Fruit fly (Drosophila melanogaster) whole organism, embryonic: ENCODE measurements around the gene CG12594.

Experiments
- ATbp ChIP-seq: fragments of 200-800 bp; sonication (Bioruptor generic); optimal IDR thresholded peaks from 2 replicates; lab custom pipeline; 2017; ENCODE audit warnings: missing biosample characterization, mild to moderate bottlenecking, missing genetic modification characterization, missing genetic modification reagents
- Abd-B ChIP-seq: fragments of 200-800 bp; sonication (Bioruptor generic); optimal IDR thresholded peaks from 2 replicates; lab custom pipeline; 2018; ENCODE audit warnings: missing biosample characterization, mild to moderate bottlenecking, missing genetic modification characterization, moderate library complexity
- B-H1 ChIP-seq: fragments of 200-800 bp; sonication (Bioruptor generic); IDR thresholded peaks from 3 replicates; pipeline ENCODE4 v1.3.6; 2022; ENCODE audit warnings: missing biosample characterization, missing genetic modification characterization
- CG10267 ChIP-seq: fragments of 200-800 bp; sonication (Bioruptor generic); optimal IDR thresholded peaks from 2 replicates; lab custom pipeline; 2018; ENCODE audit warnings: missing biosample characterization, mild to moderate bottlenecking, missing genetic modification characterization, moderate library complexity
- CG10543 ChIP-seq: fragments of 200-800 bp; sonication (Bioruptor generic); optimal IDR thresholded peaks from 3 replicates; lab custom pipeline; 2017; ENCODE audit warnings: missing biosample characterization, mild to moderate bottlenecking, missing genetic modification characterization, moderate library complexity
- CG12219 ChIP-seq: fragments of 200-800 bp; sonication (Bioruptor generic); optimal IDR thresholded peaks from 3 replicates; lab custom pipeline; 2018; ENCODE audit warnings: missing biosample characterization, mild to moderate bottlenecking, missing genetic modification characterization
- CG13424 ChIP-seq: fragments of 200-800 bp; sonication (Bioruptor generic); optimal IDR thresholded peaks from 2 replicates; lab custom pipeline; 2019; ENCODE audit warnings: missing biosample characterization, mild to moderate bottlenecking, missing genetic modification characterization, moderate library complexity
- CG15269 ChIP-seq: fragments of 200-800 bp; sonication (Bioruptor generic); optimal IDR thresholded peaks from 2 replicates; lab custom pipeline; 2018; ENCODE audit warnings: missing biosample characterization, mild to moderate bottlenecking, missing genetic modification characterization, moderate library complexity
- CG15601 ChIP-seq: fragments of 200-800 bp; sonication (Bioruptor generic); optimal IDR thresholded peaks from 3 replicates; lab custom pipeline; 2019; ENCODE audit warnings: missing biosample characterization, mild to moderate bottlenecking, missing genetic modification characterization, moderate library complexity
- CG17186 ChIP-seq: fragments of 200-800 bp; sonication (Bioruptor generic); optimal IDR thresholded peaks from 3 replicates; lab custom pipeline; 2017; ENCODE audit warnings: missing biosample characterization, missing genetic modification reagents, missing genetic modification characterization
- CG18599 ChIP-seq: fragments of 200-800 bp; sonication (Bioruptor generic); optimal IDR thresholded peaks from 3 replicates; lab custom pipeline; 2017; ENCODE audit warnings: missing biosample characterization, missing genetic modification characterization, mild to moderate bottlenecking, moderate library complexity, missing genetic modification reagents
- CG2116 ChIP-seq: fragments of 200-800 bp; sonication (Bioruptor generic); optimal IDR thresholded peaks from 3 replicates; lab custom pipeline; 2018; ENCODE audit warnings: missing biosample characterization, mild to moderate bottlenecking, missing genetic modification characterization
- CG4707 ChIP-seq: fragments of 200-800 bp; sonication (Bioruptor generic); optimal IDR thresholded peaks from 2 replicates; lab custom pipeline; 2018; ENCODE audit warnings: missing biosample characterization, mild to moderate bottlenecking, missing genetic modification characterization, moderate library complexity
- CG6254 ChIP-seq: fragments of 200-800 bp; sonication (Bioruptor generic); optimal IDR thresholded peaks from 3 replicates; lab custom pipeline; 2017; ENCODE audit warnings: mild to moderate bottlenecking, missing biosample characterization, missing genetic modification reagents, missing genetic modification characterization
- CG6765 ChIP-seq: fragments of 200-800 bp; sonication (Bioruptor generic); optimal IDR thresholded peaks from 3 replicates; lab custom pipeline; 2017; ENCODE audit warnings: missing biosample characterization, mild to moderate bottlenecking, missing genetic modification characterization
- CG7786 ChIP-seq: fragments of 200-800 bp; sonication (Bioruptor generic); optimal IDR thresholded peaks from 2 replicates; lab custom pipeline; 2016; ENCODE audit warnings: missing biosample characterization, missing genetic modification characterization
- CG7987 ChIP-seq: fragments of 200-800 bp; sonication (Bioruptor generic); optimal IDR thresholded peaks from 2 replicates; lab custom pipeline; 2018; ENCODE audit warnings: missing biosample characterization, mild to moderate bottlenecking, missing genetic modification characterization, moderate library complexity
- CG9215 ChIP-seq: fragments of 200-800 bp; sonication (Bioruptor generic); IDR thresholded peaks from 2 replicates; pipeline ENCODE4 v1.3.6; 2022; ENCODE audit warnings: missing biosample characterization, missing genetic modification characterization
- CG9609 ChIP-seq: fragments of 200-800 bp; sonication (Bioruptor generic); optimal IDR thresholded peaks from 3 replicates; lab custom pipeline; 2016; ENCODE audit warnings: missing biosample characterization, missing genetic modification characterization
- CG9797 ChIP-seq: fragments of 200-800 bp; sonication (Bioruptor generic); optimal IDR thresholded peaks from 3 replicates; lab custom pipeline; 2018; ENCODE audit warnings: missing biosample characterization, mild to moderate bottlenecking, missing genetic modification characterization
- CG9876 ChIP-seq: fragments of 200-800 bp; sonication (Bioruptor generic); optimal IDR thresholded peaks from 2 replicates; lab custom pipeline; 2016; ENCODE audit warnings: missing biosample characterization, missing genetic modification characterization
- Chrac-16 ChIP-seq: fragments of 200-800 bp; sonication (Bioruptor generic); optimal IDR thresholded peaks from 3 replicates; lab custom pipeline; 2016; ENCODE audit warnings: missing biosample characterization, missing genetic modification characterization
- Elba2 ChIP-seq: fragments of 200-800 bp; sonication (Bioruptor generic); optimal IDR thresholded peaks from 3 replicates; lab custom pipeline; 2016; ENCODE audit warnings: missing biosample characterization, missing genetic modification characterization
- Fer2 ChIP-seq: fragments of 200-800 bp; sonication (Bioruptor generic); optimal IDR thresholded peaks from 2 replicates; lab custom pipeline; 2018; ENCODE audit warnings: missing biosample characterization, mild to moderate bottlenecking, missing genetic modification characterization, moderate library complexity
- HLHmδ ChIP-seq: fragments of 200-800 bp; sonication (Bioruptor generic); optimal IDR thresholded peaks from 2 replicates; lab custom pipeline; 2018; ENCODE audit warnings: missing biosample characterization, mild to moderate bottlenecking, missing genetic modification characterization, moderate library complexity
- Hmx ChIP-seq: fragments of 200-800 bp; sonication (Bioruptor generic); optimal IDR thresholded peaks from 2 replicates; lab custom pipeline; 2016; ENCODE audit warnings: missing biosample characterization, missing genetic modification characterization
- Lim3 ChIP-seq: fragments of 200-800 bp; sonication (Bioruptor generic); IDR thresholded peaks from 2 replicates; pipeline ENCODE4 v1.3.6; 2022; ENCODE audit warnings: missing biosample characterization, missing genetic modification characterization
- MESR4 ChIP-seq: fragments of 200-800 bp; sonication (Bioruptor generic); optimal IDR thresholded peaks from 2 replicates; lab custom pipeline; 2018; ENCODE audit warnings: missing biosample characterization, mild to moderate bottlenecking, missing genetic modification characterization, moderate library complexity
- PHDP ChIP-seq: fragments of 200-800 bp; sonication (Bioruptor generic); optimal IDR thresholded peaks from 3 replicates; lab custom pipeline; 2018; ENCODE audit warnings: missing biosample characterization, mild to moderate bottlenecking, missing genetic modification characterization, moderate library complexity
- Side ChIP-seq: fragments of 200-800 bp; sonication (Bioruptor generic); optimal IDR thresholded peaks from 2 replicates; lab custom pipeline; 2016; ENCODE audit warnings: missing biosample characterization, missing genetic modification characterization
- Trl ChIP-seq, 3 experiments: fragments of >200 bp in 2 of 3; fragments of 200-800 bp in 1 of 3; sonication (Bioruptor generic) in 1 of 3; optimal IDR thresholded peaks; 2 replicates in 1 of 3; 3 replicates in 2 of 3; lab custom pipeline; 2016 to 2017; ENCODE audit warnings: missing biosample characterization in 1 of 3, missing genetic modification characterization in 1 of 3
- YL-1 ChIP-seq: fragments of 200-800 bp; sonication (Bioruptor generic); optimal IDR thresholded peaks from 3 replicates; lab custom pipeline; 2017; ENCODE audit warnings: missing biosample characterization, mild to moderate bottlenecking, missing genetic modification characterization
- bab2 ChIP-seq: fragments of 200-800 bp; sonication (Bioruptor generic); optimal IDR thresholded peaks from 2 replicates; lab custom pipeline; 2016; ENCODE audit warnings: missing biosample characterization, missing genetic modification characterization
- bcd ChIP-seq: fragments of 200-800 bp; sonication (Bioruptor generic); optimal IDR thresholded peaks from 2 replicates; lab custom pipeline; 2017; ENCODE audit warnings: missing biosample characterization, mild to moderate bottlenecking, missing genetic modification characterization
- bsh ChIP-seq, 2 experiments: fragments of 200-800 bp; sonication (Bioruptor generic); optimal IDR thresholded peaks; 2 replicates each; lab custom pipeline; 2017 to 2018; ENCODE audit warnings: mild to moderate bottlenecking in 2 of 2, missing biosample characterization in 2 of 2, missing genetic modification characterization in 2 of 2, moderate library complexity in 1 of 2
- chn ChIP-seq: fragments of 200-800 bp; sonication (Bioruptor generic); optimal IDR thresholded peaks from 2 replicates; lab custom pipeline; 2016; ENCODE audit warnings: missing biosample characterization, missing genetic modification characterization
- fru ChIP-seq: fragments of >200 bp; optimal IDR thresholded peaks from 2 replicates; lab custom pipeline; 2017
- gcm ChIP-seq: fragments of 200-800 bp; sonication (Bioruptor generic); optimal IDR thresholded peaks from 2 replicates; lab custom pipeline; 2019; ENCODE audit warnings: missing biosample characterization, mild to moderate bottlenecking, missing genetic modification characterization, moderate library complexity
- gem ChIP-seq: fragments of 200-800 bp; sonication (Bioruptor generic); optimal IDR thresholded peaks from 2 replicates; lab custom pipeline; 2019; ENCODE audit warnings: missing biosample characterization, mild to moderate bottlenecking, missing genetic modification characterization, moderate library complexity
- gro ChIP-seq: fragments of 200-800 bp; sonication (Bioruptor generic); optimal IDR thresholded peaks from 2 replicates; lab custom pipeline; 2016; ENCODE audit warnings: missing biosample characterization, missing genetic modification characterization
- lab ChIP-seq: fragments of 200-800 bp; sonication (Bioruptor generic); optimal IDR thresholded peaks from 3 replicates; lab custom pipeline; 2017; ENCODE audit warnings: missing biosample characterization, missing genetic modification characterization, mild to moderate bottlenecking, moderate library complexity, missing genetic modification reagents
- lilli ChIP-seq: fragments of 200-800 bp; sonication (Bioruptor generic); optimal IDR thresholded peaks from 3 replicates; lab custom pipeline; 2016; ENCODE audit warnings: missing biosample characterization, missing genetic modification characterization
- odd ChIP-seq: fragments of 200-800 bp; sonication (Bioruptor generic); optimal IDR thresholded peaks from 2 replicates; lab custom pipeline; 2017; ENCODE audit warnings: missing biosample characterization, mild to moderate bottlenecking, missing genetic modification characterization
- phol ChIP-seq: fragments of 200-800 bp; sonication (Bioruptor generic); optimal IDR thresholded peaks from 3 replicates; lab custom pipeline; 2018; ENCODE audit warnings: missing biosample characterization, mild to moderate bottlenecking, missing genetic modification characterization, moderate library complexity
- pum ChIP-seq: fragments of 200-800 bp; sonication (Bioruptor generic); optimal IDR thresholded peaks from 2 replicates; lab custom pipeline; 2016; ENCODE audit warnings: missing biosample characterization, missing genetic modification characterization
- row ChIP-seq: fragments of 200-800 bp; sonication (Bioruptor generic); IDR thresholded peaks from 3 replicates; pipeline ENCODE4 v1.3.6; 2022; ENCODE audit warnings: missing biosample characterization, missing genetic modification characterization
- slbo ChIP-seq: fragments of 200-800 bp; sonication (Bioruptor generic); IDR thresholded peaks from 2 replicates; pipeline ENCODE4 v1.3.6; 2022; ENCODE audit warnings: missing biosample characterization, missing genetic modification characterization
- stwl ChIP-seq: fragments of 200-800 bp; sonication (Bioruptor generic); optimal IDR thresholded peaks from 3 replicates; lab custom pipeline; 2018; ENCODE audit warnings: missing biosample characterization, mild to moderate bottlenecking, missing genetic modification characterization, moderate library complexity
- wor ChIP-seq: fragments of 200-800 bp; sonication (Bioruptor generic); IDR thresholded peaks from 2 replicates; pipeline ENCODE4 v1.3.6; 2022; ENCODE audit warnings: missing biosample characterization, missing genetic modification characterization

Gene CG12594

DNA sequence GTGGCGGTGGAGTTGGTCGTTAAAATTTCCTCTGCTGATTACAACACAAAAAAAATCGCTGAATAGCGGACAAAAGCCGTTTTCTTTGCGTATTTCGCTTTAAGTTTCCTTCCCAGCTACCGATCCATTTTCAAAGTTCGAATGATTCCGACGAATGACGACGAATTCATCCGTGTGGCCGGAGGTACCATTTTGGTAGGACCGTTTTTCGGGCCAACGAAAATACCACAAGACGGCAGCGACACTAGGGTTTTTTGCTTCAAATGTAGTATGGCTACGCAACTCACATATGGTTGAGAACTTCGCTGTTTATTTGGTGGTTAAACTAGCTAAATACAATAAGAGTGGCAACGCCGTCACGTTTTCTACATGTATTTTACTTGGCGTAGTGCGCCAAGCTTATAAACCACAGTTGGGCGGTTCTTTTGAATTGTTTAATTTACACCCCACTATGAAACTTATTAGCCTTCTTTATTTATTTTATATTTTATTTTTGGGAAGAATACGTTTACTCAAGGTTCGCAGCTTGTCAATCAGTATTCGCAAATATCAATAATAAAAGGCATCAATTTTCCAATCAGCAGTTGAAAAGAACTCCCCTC, 42.8 kb downstream of the CG12594 start, which contains the start of gene Lk6 (continued):
- TF ChIP-seq CG9215 (GFP tag; lab: Robert Waterston, UW): no peak
- peak; percentile 17 for TF ChIP-seq lilli (GFP tag; lab: Kevin White, UChicago)
- TF ChIP-seq CG6254 (GFP tag; lab: Kevin White, UChicago): no peak
- peak; percentile 42 for TF ChIP-seq gem (tag; lab: Kevin White, UChicago)
- peak; percentile 85 for TF ChIP-seq MESR4 (GFP tag; lab: Kevin White, UChicago)
- TF ChIP-seq YL-1 (GFP tag; lab: Kevin White, UChicago): peak; percentile 86
- TF ChIP-seq Hmx (GFP tag; lab: Kevin White, UChicago): no peak
- TF ChIP-seq Abd-B (GFP tag; lab: Kevin White, UChicago): no peak
- TF ChIP-seq bcd (GFP tag; lab: Kevin White, UChicago): peak; percentile 52
- TF ChIP-seq lab (GFP tag; lab: Kevin White, UChicago): peak; percentile 73
- TF ChIP-seq CG7786 (GFP tag; lab: Kevin White, UChicago): peak; percentile 44
- no peak for TF ChIP-seq fru (lab: Kevin White, UChicago)
- TF ChIP-seq odd (GFP tag; lab: Kevin White, UChicago): peak; percentile 72
- peak; percentile 77 for TF ChIP-seq CG18599 (GFP tag; lab: Kevin White, UChicago)
- peak; percentile 86 for TF ChIP-seq CG15601
- no peak for TF ChIP-seq Trl (optimal IDR thresholded peaks at IDR 0.05; lab: Kevin White, UChicago)
- peak; percentile 14 for TF ChIP-seq Trl (GFP tag; optimal IDR thresholded peaks at IDR 0.05; lab: Kevin White, UChicago)
- peak; percentile 54 for TF ChIP-seq CG15269 (tag; lab: Kevin White, UChicago)
- peak; percentile 100 for TF ChIP-seq CG9797
- TF ChIP-seq Chrac-16: peak; percentile 12
- TF ChIP-seq Fer2 (tag; lab: Kevin White, UChicago): no peak
- peak; percentile 3 for TF ChIP-seq pum
- TF ChIP-seq bab2: peak; percentile 16
- no peak for TF ChIP-seq row (GFP tag; lab: Robert Waterston, UW)
- peak; percentile 49 for TF ChIP-seq CG13424
- peak; percentile 34 for TF ChIP-seq ATbp (GFP tag; lab: Kevin White, UChicago)
- TF ChIP-seq gcm (GFP tag; lab: Kevin White, UChicago): peak; percentile 28
- TF ChIP-seq wor (GFP tag; lab: Robert Waterston, UW): no peak
- TF ChIP-seq chn (GFP tag; lab: Kevin White, UChicago): no peak
- TF ChIP-seq slbo (GFP tag; lab: Robert Waterston, UW): no peak
- TF ChIP-seq CG4707 (GFP tag; lab: Kevin White, UChicago): peak; percentile 70
- peak; percentile 83 for TF ChIP-seq gro (GFP tag; lab: Kevin White, UChicago)
- peak; percentile 70 for TF ChIP-seq PHDP
- peak; percentile 81 for TF ChIP-seq CG7987
- TF ChIP-seq Lim3 (GFP tag; lab: Robert Waterston, UW): no peak
- TF ChIP-seq CG2116 (GFP tag; lab: Kevin White, UChicago): peak; percentile 73
- TF ChIP-seq CG17186 (GFP tag; lab: Kevin White, UChicago): peak; percentile 80
- peak; percentile 81 for TF ChIP-seq CG6765
- TF ChIP-seq CG10543: peak; percentile 82
- TF ChIP-seq Side (GFP tag; lab: Kevin White, UChicago): peak; percentile 70
- TF ChIP-seq stwl (tag; lab: Kevin White, UChicago): peak; percentile 60
- no peak for TF ChIP-seq B-H1
- TF ChIP-seq phol (tag; lab: Kevin White, UChicago): peak; percentile 88
- TF ChIP-seq CG9876 (GFP tag; lab: Kevin White, UChicago): peak; percentile 6
- TF ChIP-seq HLHmδ (GFP tag; lab: Kevin White, UChicago): peak; percentile 95
- TF ChIP-seq Elba2 (GFP tag; lab: Kevin White, UChicago): peak; percentile 65
- peak; percentile 44 for TF ChIP-seq CG9609 (GFP tag; lab: Kevin White, UChicago)
- peak; percentile 40 for TF ChIP-seq CG12219
- peak in 1 of 2 experiments; percentile 14 for TF ChIP-seq bsh (GFP tag; optimal IDR thresholded peaks at IDR 0.05; lab: Kevin White, UChicago)
- TF ChIP-seq CG10267 (tag; lab: Kevin White, UChicago): peak; percentile 86
